Fruit fly (Drosophila melanogaster): ENCODE measurements around the gene CtsB.
A peak's percentile ranks its signal among the peaks of the same experiment; 100 is the strongest.

The CtsB gene

DNA sequence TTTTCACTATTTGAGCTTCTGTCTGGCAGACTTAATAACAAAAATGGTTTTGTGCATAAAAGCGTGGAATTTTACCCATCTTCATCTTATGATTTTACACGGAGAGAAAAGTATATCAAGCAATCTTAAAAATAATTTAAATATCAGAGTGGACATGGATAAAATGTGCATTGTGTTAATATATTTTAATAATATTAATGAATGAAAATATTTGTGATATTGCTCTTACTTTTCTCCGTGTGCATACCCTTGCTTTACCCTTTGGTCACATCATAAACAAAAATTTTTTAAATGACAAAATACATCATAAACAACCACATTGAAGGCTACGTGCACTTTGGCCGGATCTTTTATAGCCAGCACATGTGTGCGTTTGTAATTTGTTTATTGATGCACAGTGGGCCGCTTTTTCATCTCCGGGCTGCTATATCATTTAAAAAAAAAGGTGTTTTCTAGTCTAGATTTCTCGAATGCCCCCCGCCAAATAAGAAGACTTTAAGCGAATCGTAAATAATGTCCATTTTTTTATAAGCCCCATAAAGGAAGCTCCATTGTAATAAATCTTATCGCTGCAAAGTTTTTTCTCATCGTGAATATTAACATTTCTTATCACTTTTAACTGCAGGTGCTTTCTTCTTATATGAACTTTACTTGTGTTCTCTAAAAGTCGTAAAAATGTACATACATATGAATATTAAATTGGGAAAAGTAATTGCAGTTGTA is 17.4 kb downstream of the CtsB start (continued):
- TF ChIP-seq sob (GFP tag; IDR thresholded peaks at IDR 0.05), result 0 out of 2 replicates have a peak, but pooled peaks have one; percentile 62
- no peak for TF ChIP-seq hb (GFP tag; IDR thresholded peaks at IDR 0.05; ENCODE audit: partially characterized antibody)
- TF ChIP-seq CG12659 (GFP tag; optimal IDR thresholded peaks at IDR 0.05), result peak; percentile 38
- TF ChIP-seq aop (GFP tag; IDR thresholded peaks at IDR 0.05), result no peak
- no peak for TF ChIP-seq GATAe (GFP tag; conservative IDR thresholded peaks at IDR 0.05)
- TF ChIP-seq dm (GFP tag; optimal IDR thresholded peaks at IDR 0.05), result no peak
- peak; percentile 63 for TF ChIP-seq CG2678 (tag; optimal IDR thresholded peaks at IDR 0.05)
- TF ChIP-seq Fer1 (GFP tag; optimal IDR thresholded peaks at IDR 0.05), result peak; percentile 45
- TF ChIP-seq CG42726 (GFP tag; IDR thresholded peaks at IDR 0.05; ENCODE audit: partially characterized antibody), result no peak
- peak; percentile 43 for TF ChIP-seq CG10209 (GFP tag; optimal IDR thresholded peaks at IDR 0.05)
- TF ChIP-seq CG1832 (GFP tag; optimal IDR thresholded peaks at IDR 0.05), result no peak
- TF ChIP-seq Hsf (GFP tag; optimal IDR thresholded peaks at IDR 0.05), result no peak
- no peak for TF ChIP-seq lilli (GFP tag; optimal IDR thresholded peaks at IDR 0.05)
- TF ChIP-seq Lpt (GFP tag; optimal IDR thresholded peaks at IDR 0.05), result no peak
- no peak for TF ChIP-seq abd-A (tag; optimal IDR thresholded peaks at IDR 0.05)
- TF ChIP-seq twi (tag; optimal IDR thresholded peaks at IDR 0.05), result peak; percentile 58
- peak in 1 of 2 experiments; percentile 1 for TF ChIP-seq chif (GFP tag; optimal IDR thresholded peaks at IDR 0.05)
- TF ChIP-seq CG14667 (GFP tag; IDR thresholded peaks at IDR 0.05), result no peak
- TF ChIP-seq bab2 (GFP tag; optimal IDR thresholded peaks at IDR 0.05), result no peak
- no peak for TF ChIP-seq CG31224 (GFP tag; IDR thresholded peaks at IDR 0.05)
- TF ChIP-seq crc (GFP tag; optimal IDR thresholded peaks at IDR 0.05), result no peak
- TF ChIP-seq Opbp (GFP tag; IDR thresholded peaks at IDR 0.05; ENCODE audit: partially characterized antibody), result no peak
- TF ChIP-seq Trl (optimal IDR thresholded peaks at IDR 0.05), result no peak
- TF ChIP-seq Trl (GFP tag; optimal IDR thresholded peaks at IDR 0.05), result peak; percentile 5
- no peak for TF ChIP-seq BEAF-32 (GFP tag; optimal IDR thresholded peaks at IDR 0.05)
- no peak for TF ChIP-seq pnt (GFP tag; optimal IDR thresholded peaks at IDR 0.05)
- TF ChIP-seq slp2 (GFP tag; optimal IDR thresholded peaks at IDR 0.05), result no peak
- TF ChIP-seq Gsc (GFP tag; IDR thresholded peaks at IDR 0.05), result no peak
- no peak for TF ChIP-seq CG7745 (tag; optimal IDR thresholded peaks at IDR 0.05)
- peak; percentile 13 for TF ChIP-seq bcd (GFP tag; optimal IDR thresholded peaks at IDR 0.05)
- no peak for TF ChIP-seq chn (GFP tag; optimal IDR thresholded peaks at IDR 0.05)
- TF ChIP-seq MTF-1 (GFP tag; optimal IDR thresholded peaks at IDR 0.05; ENCODE audit: borderline replicate concordance), result no peak
- TF ChIP-seq CG8765 (GFP tag; IDR thresholded peaks at IDR 0.05), result no peak
- peak; percentile 32 for TF ChIP-seq fd3F (GFP tag; optimal IDR thresholded peaks at IDR 0.05)
- TF ChIP-seq grn (GFP tag; optimal IDR thresholded peaks at IDR 0.05), result no peak
- no peak for TF ChIP-seq CG17568 (GFP tag; optimal IDR thresholded peaks at IDR 0.05)
- no peak for TF ChIP-seq stwl (tag; optimal IDR thresholded peaks at IDR 0.05)
- no peak for TF ChIP-seq Lhr (GFP tag; optimal IDR thresholded peaks at IDR 0.05)
- peak; percentile 39; the same call in 1 of the 3 replicates for TF ChIP-seq CG2199 (GFP tag; IDR thresholded peaks at IDR 0.05)
- TF ChIP-seq Hmr (GFP tag; optimal IDR thresholded peaks at IDR 0.05), result peak; percentile 35
- TF ChIP-seq dan (GFP tag; IDR thresholded peaks at IDR 0.05), result no peak
- TF ChIP-seq fru (optimal IDR thresholded peaks at IDR 0.05), result no peak
- TF ChIP-seq CG1792 (GFP tag; optimal IDR thresholded peaks at IDR 0.05), result no peak
- no peak for TF ChIP-seq CG7357 (GFP tag; IDR thresholded peaks at IDR 0.05)
- TF ChIP-seq fd64A (GFP tag; optimal IDR thresholded peaks at IDR 0.05), result no peak
- 0 out of 2 replicates have a peak, but pooled peaks have one; percentile 14 for TF ChIP-seq slbo (GFP tag; IDR thresholded peaks at IDR 0.05)
- TF ChIP-seq CG15696 (tag; optimal IDR thresholded peaks at IDR 0.05), result no peak
- 0 out of 2 replicates have a peak, but pooled peaks have one; percentile 20 for TF ChIP-seq H2.0 (GFP tag; IDR thresholded peaks at IDR 0.05)
- TF ChIP-seq CG3407 (GFP tag; optimal IDR thresholded peaks at IDR 0.05), result no peak
- TF ChIP-seq vfl (GFP tag; optimal IDR thresholded peaks at IDR 0.05), result no peak
- TF ChIP-seq pho (GFP tag; optimal IDR thresholded peaks at IDR 0.05), result no peak
